Fruit fly (Drosophila melanogaster): ENCODE results near the gene CG2218.

CG2218 gene

DNA sequence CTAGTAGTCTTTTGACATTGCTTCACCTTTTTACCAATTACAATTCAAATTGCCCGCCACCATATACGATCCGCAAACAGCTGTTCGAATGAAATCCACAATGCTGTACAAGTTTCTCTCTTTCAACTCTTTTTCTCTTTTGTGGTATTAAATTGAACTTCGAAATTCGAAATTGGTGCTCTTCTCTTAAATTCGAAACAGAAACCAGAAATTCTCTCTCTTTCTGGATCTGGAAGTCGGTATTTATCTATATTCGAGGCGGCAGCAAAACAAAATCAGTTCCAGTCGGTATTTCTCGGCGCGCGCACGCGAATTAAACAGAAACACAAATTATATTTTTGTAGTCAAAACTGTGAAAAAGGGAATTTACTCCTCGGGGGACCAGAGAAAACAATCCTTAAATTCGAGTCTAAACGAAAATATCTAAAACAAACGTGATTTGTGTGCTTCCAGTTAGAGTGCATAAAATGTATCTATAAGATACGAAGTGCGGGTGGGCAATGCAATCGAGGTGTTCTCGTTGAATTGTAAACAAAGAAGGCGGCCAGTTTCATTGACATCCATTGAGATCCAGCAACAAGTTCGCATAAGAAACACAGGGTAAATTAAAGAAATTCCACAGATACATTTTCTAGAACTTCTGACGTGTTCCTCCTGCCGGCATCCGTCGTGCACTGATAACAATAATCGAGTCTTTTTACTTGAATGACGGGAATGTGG lies 37.9 kb upstream of the CG2218 start, which contains the start of gene PH4alphaEFB (continued):
- peak; percentile 33 for TF ChIP-seq gfzf (GFP tag; optimal IDR thresholded peaks at IDR 0.05)

DNA sequence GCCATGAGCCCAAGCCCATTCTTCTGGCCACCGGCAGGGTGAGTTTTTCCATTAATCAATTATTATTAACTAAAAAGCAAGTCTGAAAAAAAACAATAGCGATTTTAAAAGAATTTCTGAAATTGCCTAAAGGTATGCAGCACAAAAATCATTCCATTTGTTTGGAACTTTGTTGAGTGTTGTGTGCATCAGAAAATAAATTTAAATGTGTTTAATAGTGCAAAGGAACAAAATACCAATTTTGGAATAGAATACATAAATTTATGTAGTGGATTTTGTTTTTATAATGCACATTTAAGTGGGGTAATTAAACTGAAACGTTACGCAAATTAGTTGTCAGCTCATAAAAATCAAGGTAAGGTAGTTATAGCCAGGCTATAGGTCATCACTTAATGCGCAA lies 36.2 kb upstream of the CG2218 start:
- TF ChIP-seq CG5180 (GFP tag; optimal IDR thresholded peaks at IDR 0.05) (no peak), CG18011 (GFP tag; optimal IDR thresholded peaks at IDR 0.05) (peak; percentile 91), CG15601 (tag; optimal IDR thresholded peaks at IDR 0.05) (no peak), CG7963 (GFP tag; IDR thresholded peaks at IDR 0.05; ENCODE audit: partially characterized antibody) (no peak), CG30431 (GFP tag; optimal IDR thresholded peaks at IDR 0.05) (no peak)

DNA sequence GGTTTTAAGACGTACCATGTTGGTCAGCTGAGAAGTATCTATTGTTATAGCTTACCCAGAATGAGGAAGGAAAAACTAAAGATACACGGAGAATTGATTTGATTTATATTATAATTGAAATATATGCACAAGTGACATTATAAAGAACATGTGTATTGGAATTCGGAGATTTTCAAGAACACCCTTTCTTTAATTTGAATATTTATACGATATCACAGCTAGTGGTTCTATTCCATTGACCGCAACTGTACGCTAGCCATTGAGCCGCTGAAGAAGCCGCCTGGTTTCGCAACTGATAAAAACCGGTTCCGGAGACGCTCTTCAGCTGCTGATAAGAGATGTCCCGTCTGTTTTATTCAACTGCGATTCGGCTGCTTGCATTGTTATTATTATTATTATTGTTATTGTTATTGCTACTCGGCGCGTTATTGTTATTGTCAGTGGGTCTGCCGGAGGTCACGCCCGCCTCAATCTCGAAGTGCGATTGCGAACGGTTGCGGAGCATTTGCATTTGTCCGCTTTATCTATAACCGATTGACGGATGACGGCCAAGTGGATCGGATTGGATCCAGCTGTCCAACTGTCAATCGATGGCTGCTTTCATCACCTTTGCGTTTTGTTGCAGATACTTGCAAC lies 33.6 kb upstream of the CG2218 start:
- TF ChIP-seq zfh1 (GFP tag; IDR thresholded peaks at IDR 0.05), result no peak; the same call in 2 of the 3 replicates
- TF ChIP-seq CG10321 (GFP tag; IDR thresholded peaks at IDR 0.05), result no peak
- no peak for TF ChIP-seq CG9215 (GFP tag; IDR thresholded peaks at IDR 0.05)
- no peak for TF ChIP-seq cg (GFP tag; optimal IDR thresholded peaks at IDR 0.05)
- no peak for TF ChIP-seq kni (GFP tag; optimal IDR thresholded peaks at IDR 0.05)
- TF ChIP-seq mam (GFP tag; optimal IDR thresholded peaks at IDR 0.05), result no peak
- no peak for TF ChIP-seq CG2129 (GFP tag; IDR thresholded peaks at IDR 0.05; ENCODE audit: partially characterized antibody)
- TF ChIP-seq run (tag; optimal IDR thresholded peaks at IDR 0.05), result no peak
- no peak for TF ChIP-seq toy (GFP tag; IDR thresholded peaks at IDR 0.05)
- no peak for TF ChIP-seq gfzf (GFP tag; optimal IDR thresholded peaks at IDR 0.05)
- no peak for TF ChIP-seq MTF-1 (GFP tag; optimal IDR thresholded peaks at IDR 0.05; ENCODE audit: borderline replicate concordance)
- no peak for TF ChIP-seq Gsc (GFP tag; IDR thresholded peaks at IDR 0.05)
- TF ChIP-seq CTCF (GFP tag; optimal IDR thresholded peaks at IDR 0.05), result no peak
- TF ChIP-seq Hr39 (optimal IDR thresholded peaks at IDR 0.05), result no peak
- no peak for TF ChIP-seq slou (GFP tag; optimal IDR thresholded peaks at IDR 0.05)
- TF ChIP-seq gro (GFP tag; optimal IDR thresholded peaks at IDR 0.05), result no peak
- TF ChIP-seq CG11398 (GFP tag; optimal IDR thresholded peaks at IDR 0.05), result no peak
- no peak for TF ChIP-seq CG4360 (GFP tag; IDR thresholded peaks at IDR 0.05)
- peak; percentile 17 for TF ChIP-seq CG4424 (GFP tag; optimal IDR thresholded peaks at IDR 0.05)
- TF ChIP-seq Rx (GFP tag; IDR thresholded peaks at IDR 0.05), result no peak
- TF ChIP-seq CG8388 (GFP tag; optimal IDR thresholded peaks at IDR 0.05), result peak; percentile 17
- no peak for TF ChIP-seq CG3838 (GFP tag; optimal IDR thresholded peaks at IDR 0.05)
- TF ChIP-seq rib (GFP tag; IDR thresholded peaks at IDR 0.05), result no peak
- TF ChIP-seq sima (GFP tag; optimal IDR thresholded peaks at IDR 0.05), result no peak
- no peak for TF ChIP-seq insv (GFP tag; optimal IDR thresholded peaks at IDR 0.05)
- no peak for TF ChIP-seq ap (GFP tag; IDR thresholded peaks at IDR 0.05)
- TF ChIP-seq CG14441 (GFP tag; IDR thresholded peaks at IDR 0.05), result peak; percentile 28; the same call in 1 of the 2 replicates
- no peak for TF ChIP-seq p53 (GFP tag; optimal IDR thresholded peaks at IDR 0.05)
- no peak for TF ChIP-seq en (GFP tag; optimal IDR thresholded peaks at IDR 0.05)
- no peak for TF ChIP-seq crc (GFP tag; optimal IDR thresholded peaks at IDR 0.05)
- no peak for TF ChIP-seq eve (GFP tag; optimal IDR thresholded peaks at IDR 0.05)
- TF ChIP-seq Atf6 (GFP tag; IDR thresholded peaks at IDR 0.05), result no peak; the same call in 1 of the 2 replicates
- no peak for TF ChIP-seq pho (GFP tag; optimal IDR thresholded peaks at IDR 0.05)
- TF ChIP-seq knrl (GFP tag; IDR thresholded peaks at IDR 0.05; ENCODE audit: partially characterized antibody), result no peak
- TF ChIP-seq mirr (GFP tag; optimal IDR thresholded peaks at IDR 0.05), result no peak
- TF ChIP-seq CG14050 (GFP tag; IDR thresholded peaks at IDR 0.05), result peak; percentile 18; the same call in 1 of the 3 replicates
- TF ChIP-seq CG42726 (GFP tag; IDR thresholded peaks at IDR 0.05; ENCODE audit: partially characterized antibody), result no peak
- TF ChIP-seq chif (GFP tag; optimal IDR thresholded peaks at IDR 0.05), result no peak
- TF ChIP-seq sr (GFP tag; IDR thresholded peaks at IDR 0.05), result no peak
- peak; percentile 54 for TF ChIP-seq Med (GFP tag)
- no peak for TF ChIP-seq CG11560 (tag; IDR thresholded peaks at IDR 0.05)
- no peak for TF ChIP-seq shn (GFP tag; optimal IDR thresholded peaks at IDR 0.05)
